Worm (Caenorhabditis elegans): ENCODE data around the gene pqn-51.

DNA sequence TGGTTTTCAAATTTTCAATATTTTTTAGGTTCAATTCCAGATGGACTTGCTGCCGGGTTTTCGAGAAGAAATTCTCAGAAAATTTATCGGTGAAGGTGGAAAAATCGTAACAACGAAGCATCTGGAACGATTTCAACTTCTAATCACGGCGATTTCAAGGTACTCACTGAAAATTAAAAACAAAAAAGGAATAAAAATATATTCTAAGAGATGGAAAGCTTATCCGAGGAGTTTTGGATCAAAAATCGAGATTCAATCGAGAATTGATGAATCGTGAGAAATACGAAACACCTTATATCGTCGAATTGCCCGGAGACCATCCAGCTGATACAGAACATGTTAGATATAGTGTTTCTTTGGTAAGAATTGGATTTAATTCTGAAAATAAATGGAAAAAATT is 2.8 kb downstream of the pqn-51 start, which contains the start of gene K11D12.12:
- TF ChIP-seq skn-1 (tag; optimal IDR thresholded peaks at IDR 0.05): no peak
- TF ChIP-seq nhr-25 (tag; optimal IDR thresholded peaks at IDR 0.05): no peak
- TF ChIP-seq nfya-1 (tag; optimal IDR thresholded peaks at IDR 0.05; ENCODE audit: insufficient read depth): no peak
- no peak for TF ChIP-seq R02D3.7 (tag; optimal IDR thresholded peaks at IDR 0.05)
- no peak for TF ChIP-seq ceh-82 (tag; optimal IDR thresholded peaks at IDR 0.05)
- no peak for TF ChIP-seq nhr-11 (tag; optimal IDR thresholded peaks at IDR 0.05)
- no peak for TF ChIP-seq tbx-2 (tag; optimal IDR thresholded peaks at IDR 0.05)
- no peak for TF ChIP-seq nhr-12 (tag; optimal IDR thresholded peaks at IDR 0.05)
- TF ChIP-seq ztf-11 (tag; optimal IDR thresholded peaks at IDR 0.05): no peak

Data from whole organism, L3 larva.